Worm (Caenorhabditis elegans): ENCODE results near the gene F09E5.3.

The F09E5.3 gene

DNA sequence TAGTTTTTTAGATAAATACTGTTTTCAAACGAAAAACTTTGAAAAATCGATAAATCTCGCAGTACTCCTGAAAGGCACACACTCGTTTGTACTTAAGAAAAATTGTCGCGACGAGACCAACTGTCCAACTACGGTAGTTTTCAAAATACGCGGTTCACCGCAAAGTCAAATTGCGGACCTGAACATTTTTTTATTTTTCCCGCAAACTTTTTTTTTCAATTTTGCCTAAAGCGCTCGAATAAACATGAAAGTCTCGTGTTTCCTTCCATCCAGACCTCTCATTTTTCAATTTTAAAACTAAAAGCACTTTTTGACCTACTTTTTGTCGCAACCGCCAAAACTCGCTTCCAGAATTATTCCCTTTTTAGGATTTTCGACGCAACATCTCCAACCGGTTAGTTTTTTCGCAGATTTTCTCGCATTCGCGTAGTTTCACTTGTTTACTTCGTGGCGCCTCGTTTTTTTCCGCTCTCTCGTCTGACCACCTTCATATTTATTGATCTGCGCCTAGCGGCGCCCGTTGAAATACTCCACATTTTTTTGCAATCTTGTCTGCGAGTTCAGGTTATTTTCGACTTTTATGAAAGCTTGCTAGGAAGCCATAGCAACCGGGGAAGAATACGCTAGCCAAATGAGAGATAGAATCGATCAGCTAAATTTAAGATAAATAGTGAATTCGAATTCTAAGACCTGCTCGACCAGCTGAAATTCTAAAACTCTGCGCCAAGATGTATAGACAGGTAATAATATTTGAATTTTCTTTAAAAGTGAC, 3.9 kb downstream of the F09E5.3 start, which contains the start of gene prdx-2 (continued):
- TF ChIP-seq nfyb-1 (GFP tag; IDR thresholded peaks at IDR 0.05) = 0 out of 2 replicates have a peak, but pooled peaks have one; percentile 51
- TF ChIP-seq K12H6.12 (tag; optimal IDR thresholded peaks at IDR 0.05) = no peak
- no peak for TF ChIP-seq Y67H2A.10 (GFP tag; conservative IDR thresholded peaks at IDR 0.05)
- peak; percentile 37 for TF ChIP-seq unc-130 (GFP tag; optimal IDR thresholded peaks at IDR 0.05)
- TF ChIP-seq nfya-2 (GFP tag; IDR thresholded peaks at IDR 0.05) = no peak
- no peak for TF ChIP-seq sdz-38 (tag; optimal IDR thresholded peaks at IDR 0.05)
- TF ChIP-seq ccch-3 (GFP tag; optimal IDR thresholded peaks at IDR 0.05) = no peak
- TF ChIP-seq lin-26 (GFP tag; IDR thresholded peaks at IDR 0.05) = no peak
- TF ChIP-seq F33H1.4 (GFP tag; IDR thresholded peaks at IDR 0.05) = peak; percentile 90
- TF ChIP-seq madf-6 (GFP tag; IDR thresholded peaks at IDR 0.05) = peak; percentile 96
- TF ChIP-seq repo-1 (tag; optimal IDR thresholded peaks at IDR 0.05) = no peak
- TF ChIP-seq ceh-91 (GFP tag; IDR thresholded peaks at IDR 0.05) = peak; percentile 94
- peak; percentile 89 for TF ChIP-seq D2030.7 (GFP tag; IDR thresholded peaks at IDR 0.05)
- TF ChIP-seq mxl-1 (tag; optimal IDR thresholded peaks at IDR 0.05) = no peak
- peak; percentile 67; the same call in 1 of the 2 replicates for TF ChIP-seq Y95B8A.8 (GFP tag; IDR thresholded peaks at IDR 0.05)
- TF ChIP-seq mcd-1 (GFP tag; IDR thresholded peaks at IDR 0.05) = peak; percentile 40; the same call in 1 of the 2 replicates
- TF ChIP-seq ztf-26 (tag; optimal IDR thresholded peaks at IDR 0.05) = no peak
- TF ChIP-seq tlf-1 (GFP tag; optimal IDR thresholded peaks at IDR 0.05) = peak; percentile 81
- TF ChIP-seq hmg-20 (GFP tag; IDR thresholded peaks at IDR 0.05) = no peak
- peak; percentile 74 for TF ChIP-seq hsf-1 (GFP tag; IDR thresholded peaks at IDR 0.05)
- no peak for TF ChIP-seq sea-2 (GFP tag; IDR thresholded peaks at IDR 0.05)
- TF ChIP-seq athp-1 (tag; optimal IDR thresholded peaks at IDR 0.05) = peak; percentile 44
- TF ChIP-seq hlh-26 (GFP tag; conservative IDR thresholded peaks at IDR 0.05) = no peak
- TF ChIP-seq attf-3 (GFP tag; conservative IDR thresholded peaks at IDR 0.05) = no peak
- TF ChIP-seq ztf-28 (GFP tag; IDR thresholded peaks at IDR 0.05) = 0 out of 2 replicates have a peak, but pooled peaks have one; percentile 4
- TF ChIP-seq tbp1 (GFP tag; optimal IDR thresholded peaks at IDR 0.05) = peak; percentile 59
- peak; percentile 75 for TF ChIP-seq lin-54 (GFP tag; optimal IDR thresholded peaks at IDR 0.05)
- TF ChIP-seq nhr-90 (tag; optimal IDR thresholded peaks at IDR 0.05) = no peak
- no peak for TF ChIP-seq F55B11.4 (tag; optimal IDR thresholded peaks at IDR 0.05; ENCODE audit: borderline replicate concordance, insufficient read depth)
- no peak for TF ChIP-seq sptf-2 (GFP tag; optimal IDR thresholded peaks at IDR 0.05)
- TF ChIP-seq ceh-79 (tag; optimal IDR thresholded peaks at IDR 0.05) = no peak
- TF ChIP-seq aptf-2 (GFP tag; conservative IDR thresholded peaks at IDR 0.05) = peak; percentile 37; the same call in 1 of the 2 replicates

DNA sequence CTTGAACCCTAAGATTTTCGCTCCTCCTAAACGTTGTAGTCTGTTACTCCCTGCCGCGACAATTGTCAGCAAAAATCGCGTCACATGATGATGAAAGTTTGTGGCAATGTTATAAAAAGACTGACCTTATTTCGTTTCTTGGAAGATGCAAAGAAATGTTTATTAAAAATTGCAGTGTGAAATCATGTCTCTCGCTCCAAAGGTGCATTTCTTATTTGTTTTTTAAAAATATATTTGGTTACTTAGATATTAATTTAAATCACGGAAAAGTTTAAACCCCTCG, 4.4 kb downstream of the F09E5.3 start:
- TF ChIP-seq ztf-28 (GFP tag; IDR thresholded peaks at IDR 0.05) (no peak), athp-1 (tag; optimal IDR thresholded peaks at IDR 0.05) (no peak), nhr-90 (tag; optimal IDR thresholded peaks at IDR 0.05) (no peak), hrde-1 (tag; optimal IDR thresholded peaks at IDR 0.05; ENCODE audit: borderline replicate concordance) (no peak), nhr-80 (tag; optimal IDR thresholded peaks at IDR 0.05) (peak; percentile 16), F37B4.10 (GFP tag; IDR thresholded peaks at IDR 0.05) (no peak), let-607 (tag; optimal IDR thresholded peaks at IDR 0.05) (peak in 1 of 2 experiments; percentile 5), F57C9.4 (tag; optimal IDR thresholded peaks at IDR 0.05) (no peak), hlh-12 (tag; optimal IDR thresholded peaks at IDR 0.05) (no peak), ztf-22 (GFP tag; optimal IDR thresholded peaks at IDR 0.05) (no peak), lin-26 (GFP tag; IDR thresholded peaks at IDR 0.05) (0 out of 2 replicates have a peak, but pooled peaks have one; percentile 29)

Measured in whole organism, young adult.